Worm (Caenorhabditis elegans) whole organism, L1 larva: Measurements from ENCODE around the gene egl-4.

Experiments used
- C04F5.9 ChIP-seq: sonication (generic microtip); optimal IDR thresholded peaks from 2 replicates; lab custom pipeline; 2016; ENCODE audit warnings: missing genetic modification characterization, missing compliant biosample characterization
- C16A3.4 ChIP-seq: fragments of 150-350 bp; optimal IDR thresholded peaks from 2 replicates; lab custom pipeline; 2014; ENCODE audit warnings: missing biosample characterization, missing genetic modification characterization
- F16B12.6 ChIP-seq: fragments of 150-350 bp; optimal IDR thresholded peaks from 2 replicates; lab custom pipeline; 2014; ENCODE audit warnings: missing biosample characterization, missing genetic modification characterization
- aha-1 ChIP-seq: fragments of 150-350 bp; optimal IDR thresholded peaks from 2 replicates; lab custom pipeline; 2014; ENCODE audit warnings: missing biosample characterization, missing genetic modification characterization
- alr-1 ChIP-seq: fragments of 200-800 bp; sonication (Bioruptor generic); optimal IDR thresholded peaks from 2 replicates; lab custom pipeline; 2018; ENCODE audit warnings: borderline replicate concordance, mild to moderate bottlenecking, missing genetic modification characterization, missing compliant biosample characterization
- aly-2 ChIP-seq: fragments of 150-350 bp; optimal IDR thresholded peaks from 2 replicates; lab custom pipeline; 2014; ENCODE audit warnings: missing biosample characterization, missing genetic modification characterization
- blmp-1 ChIP-seq: fragments of 150-350 bp; optimal IDR thresholded peaks from 2 replicates; lab custom pipeline; 2014; ENCODE audit warnings: missing biosample characterization, missing genetic modification characterization
- ceh-8 ChIP-seq: fragments of 200-800 bp; sonication (Bioruptor generic); optimal IDR thresholded peaks from 2 replicates; lab custom pipeline; 2018; ENCODE audit warnings: mild to moderate bottlenecking, missing genetic modification characterization, moderate library complexity, missing compliant biosample characterization
- ceh-82 ChIP-seq, 3 experiments: fragments of 150-350 bp in 1 of 3; sonication (generic microtip) in 2 of 3; optimal IDR thresholded peaks; 2 replicates each; lab custom pipeline; 2014 to 2017; ENCODE audit warnings: missing biosample characterization in 3 of 3, missing genetic modification characterization in 3 of 3
- ceh-90 ChIP-seq: sonication (generic microtip); optimal IDR thresholded peaks from 2 replicates; lab custom pipeline; 2016; ENCODE audit warnings: missing genetic modification characterization, missing compliant biosample characterization
- dpl-1 ChIP-seq, 3 experiments: fragments of 150-350 bp in 2 of 3; sonication (generic microtip) in 1 of 3; optimal IDR thresholded peaks; 2 replicates each; lab custom pipeline; 2014 to 2017; ENCODE audit warnings: missing biosample characterization in 3 of 3, missing genetic modification characterization in 3 of 3, missing genetic modification reagents in 3 of 3
- dsc-1 ChIP-seq: sonication (generic microtip); optimal IDR thresholded peaks from 2 replicates; lab custom pipeline; 2016; ENCODE audit warnings: mild to moderate bottlenecking, missing genetic modification characterization, missing compliant biosample characterization
- efl-1 ChIP-seq, 4 experiments: fragments of 150-350 bp; optimal IDR thresholded peaks in 3 of 4; peaks in 1 of 4; 1 replicate in 1 of 4; 2 replicates in 3 of 4; lab custom pipeline; 2014; ENCODE audit warnings: missing biosample characterization in 2 of 4, missing genetic modification characterization in 2 of 4, missing genetic modification reagents in 2 of 4
- efl-3 ChIP-seq: fragments of 200-800 bp; sonication (Bioruptor generic); optimal IDR thresholded peaks from 2 replicates; lab custom pipeline; 2018; ENCODE audit warnings: mild to moderate bottlenecking, missing genetic modification characterization, missing compliant biosample characterization
- elt-3 ChIP-seq, 6 experiments: fragments of 150-350 bp in 1 of 6; sonication (generic microtip); optimal IDR thresholded peaks; 2 replicates each; lab custom pipeline; 2017 to 2018; ENCODE audit warnings: missing biosample characterization in 6 of 6, missing genetic modification characterization in 6 of 6, inconsistent platforms in 1 of 6
- ets-5 ChIP-seq: fragments of 200-800 bp; sonication (Bioruptor generic); IDR thresholded peaks from 2 replicates; pipeline ENCODE4 v1.3.6; 2022; ENCODE audit warnings: missing genetic modification characterization, missing compliant biosample characterization
- fkh-10 ChIP-seq: sonication (generic microtip); optimal IDR thresholded peaks from 2 replicates; lab custom pipeline; 2017; ENCODE audit warnings: missing biosample characterization, missing genetic modification reagents, missing genetic modification characterization
- fkh-4 ChIP-seq: sonication (generic microtip); optimal IDR thresholded peaks from 2 replicates; lab custom pipeline; 2016; ENCODE audit warnings: missing compliant biosample characterization, missing genetic modification characterization, borderline replicate concordance
- fkh-8 ChIP-seq: sonication (generic microtip); optimal IDR thresholded peaks from 2 replicates; lab custom pipeline; 2016; ENCODE audit warnings: mild to moderate bottlenecking, missing genetic modification characterization, missing compliant biosample characterization
- fos-1 ChIP-seq: fragments of 150-350 bp; optimal IDR thresholded peaks from 2 replicates; lab custom pipeline; 2014; ENCODE audit warnings: missing biosample characterization, missing genetic modification characterization
- grh-1 ChIP-seq: fragments of 200-800 bp; sonication (Bioruptor generic); IDR thresholded peaks from 2 replicates; pipeline ENCODE4 v1.3.6; 2022; ENCODE audit warnings: missing genetic modification reagents, missing genetic modification characterization, missing compliant biosample characterization
- hlh-17 ChIP-seq: fragments of 200-800 bp; sonication (Bioruptor generic); optimal IDR thresholded peaks from 2 replicates; lab custom pipeline; 2018; ENCODE audit warnings: missing genetic modification characterization, mild to moderate bottlenecking, missing compliant biosample characterization, moderate library complexity, borderline replicate concordance
- hlh-4 ChIP-seq: sonication (generic microtip); optimal IDR thresholded peaks from 2 replicates; lab custom pipeline; 2016; ENCODE audit warnings: mild to moderate bottlenecking, missing genetic modification characterization, missing compliant biosample characterization
- hpl-2 ChIP-seq: fragments of 150-350 bp; optimal IDR thresholded peaks from 2 replicates; lab custom pipeline; 2014; ENCODE audit warnings: missing biosample characterization, missing genetic modification reagents, missing genetic modification characterization
- irx-1 ChIP-seq: sonication (generic microtip); optimal IDR thresholded peaks from 2 replicates; lab custom pipeline; 2016; ENCODE audit warnings: missing genetic modification characterization, missing compliant biosample characterization
- isw-1 ChIP-seq: fragments of 200-800 bp; sonication (Bioruptor generic); IDR thresholded peaks from 2 replicates; pipeline ENCODE4 v1.3.6; 2022; ENCODE audit warnings: missing genetic modification characterization, missing compliant biosample characterization
- lin-15B ChIP-seq: fragments of 150-350 bp; sonication (generic microtip); optimal IDR thresholded peaks from 3 replicates; lab custom pipeline; 2014; ENCODE audit warnings: missing biosample characterization, missing genetic modification characterization
- lin-35 ChIP-seq, 2 experiments: fragments of 150-350 bp; optimal IDR thresholded peaks; 2 replicates each; lab custom pipeline; 2014; ENCODE audit warnings: missing biosample characterization in 2 of 2, missing genetic modification characterization in 2 of 2, missing genetic modification reagents in 2 of 2
- lir-3 ChIP-seq: sonication (generic microtip); optimal IDR thresholded peaks from 2 replicates; lab custom pipeline; 2016; ENCODE audit warnings: mild to moderate bottlenecking, missing genetic modification characterization, moderate library complexity, missing compliant biosample characterization; ENCODE audit not compliant: poor library complexity
- mab-9 ChIP-seq: fragments of 200-800 bp; sonication (Bioruptor generic); IDR thresholded peaks from 2 replicates; pipeline ENCODE4 v1.3.6; 2022; ENCODE audit warnings: missing genetic modification reagents, missing genetic modification characterization, missing compliant biosample characterization
- mdl-1 ChIP-seq, 2 experiments: fragments of 150-350 bp; optimal IDR thresholded peaks; 2 replicates each; lab custom pipeline; 2014 to 2017; ENCODE audit warnings: missing biosample characterization in 2 of 2, missing genetic modification characterization in 2 of 2, inconsistent platforms in 1 of 2
- mef-2 ChIP-seq: fragments of 150-350 bp; optimal IDR thresholded peaks from 2 replicates; lab custom pipeline; 2014; ENCODE audit warnings: missing biosample characterization, missing genetic modification characterization
- nhr-11 ChIP-seq: fragments of 150-350 bp; optimal IDR thresholded peaks from 2 replicates; lab custom pipeline; 2014; ENCODE audit warnings: missing biosample characterization, missing genetic modification characterization
- nhr-12 ChIP-seq: sonication (generic microtip); optimal IDR thresholded peaks from 2 replicates; lab custom pipeline; 2017; ENCODE audit warnings: missing biosample characterization, missing genetic modification characterization
- nhr-20 ChIP-seq: sonication (generic microtip); optimal IDR thresholded peaks from 2 replicates; lab custom pipeline; 2016; ENCODE audit warnings: mild to moderate bottlenecking, missing genetic modification characterization, missing compliant biosample characterization
- nhr-71 ChIP-seq: sonication (generic microtip); optimal IDR thresholded peaks from 2 replicates; lab custom pipeline; 2016; ENCODE audit warnings: mild to moderate bottlenecking, missing genetic modification characterization, moderate library complexity, missing compliant biosample characterization
- nhr-76 ChIP-seq: sonication (generic microtip); optimal IDR thresholded peaks from 2 replicates; lab custom pipeline; 2017; ENCODE audit warnings: missing biosample characterization, missing genetic modification characterization
- nhr-84 ChIP-seq: sonication (generic microtip); optimal IDR thresholded peaks from 2 replicates; lab custom pipeline; 2017; ENCODE audit warnings: missing biosample characterization, missing genetic modification characterization
- nhr-85 ChIP-seq: sonication (generic microtip); peaks from one replicate; lab custom pipeline; 2016; ENCODE audit warnings: missing genetic modification characterization, inconsistent platforms, missing compliant biosample characterization
- nhr-90 ChIP-seq: sonication (generic microtip); optimal IDR thresholded peaks from 2 replicates; lab custom pipeline; 2016; ENCODE audit warnings: mild to moderate bottlenecking, missing genetic modification characterization, missing compliant biosample characterization; ENCODE audit not compliant: poor library complexity
- pax-3 ChIP-seq: fragments of 200-800 bp; sonication (Bioruptor generic); optimal IDR thresholded peaks from 2 replicates; lab custom pipeline; 2018; ENCODE audit warnings: mild to moderate bottlenecking, missing genetic modification characterization, moderate library complexity, missing compliant biosample characterization
- pqm-1 ChIP-seq: sonication (generic microtip); optimal IDR thresholded peaks from 3 replicates; lab custom pipeline; 2017; ENCODE audit warnings: missing biosample characterization, missing genetic modification characterization
- skn-1 ChIP-seq: fragments of 150-350 bp; optimal IDR thresholded peaks from 2 replicates; lab custom pipeline; 2014; ENCODE audit warnings: missing biosample characterization, missing genetic modification characterization
- sptf-1 ChIP-seq: fragments of 150-350 bp; optimal IDR thresholded peaks from 2 replicates; lab custom pipeline; 2014; ENCODE audit warnings: missing biosample characterization, missing genetic modification characterization
- sup-37 ChIP-seq: fragments of 200-800 bp; sonication (Bioruptor generic); optimal IDR thresholded peaks from 2 replicates; lab custom pipeline; 2018; ENCODE audit warnings: mild to moderate bottlenecking, missing genetic modification characterization, missing compliant biosample characterization
- tbx-2 ChIP-seq: sonication (generic microtip); optimal IDR thresholded peaks from 2 replicates; lab custom pipeline; 2016; ENCODE audit warnings: missing genetic modification characterization, missing compliant biosample characterization
- unc-130 ChIP-seq: fragments of 150-350 bp; optimal IDR thresholded peaks from 2 replicates; lab custom pipeline; 2017; ENCODE audit warnings: missing biosample characterization, missing genetic modification characterization, inconsistent platforms
- unc-30 ChIP-seq: sonication (generic microtip); optimal IDR thresholded peaks from 2 replicates; lab custom pipeline; 2017; ENCODE audit warnings: missing biosample characterization, missing genetic modification characterization
- unc-86 ChIP-seq: sonication (generic microtip); optimal IDR thresholded peaks from 2 replicates; lab custom pipeline; 2016; ENCODE audit warnings: missing genetic modification characterization, missing compliant biosample characterization
- unc-98 ChIP-seq: fragments of 200-800 bp; sonication (Bioruptor generic); IDR thresholded peaks from 2 replicates; pipeline ENCODE4 v1.3.6; 2022; ENCODE audit warnings: missing genetic modification characterization, missing compliant biosample characterization
- xbp-1 ChIP-seq: sonication (generic microtip); optimal IDR thresholded peaks from 2 replicates; lab custom pipeline; 2016; ENCODE audit warnings: missing genetic modification characterization, missing compliant biosample characterization
- zip-4 ChIP-seq: fragments of 200-800 bp; sonication (Bioruptor generic); optimal IDR thresholded peaks from 2 replicates; lab custom pipeline; 2018; ENCODE audit warnings: mild to moderate bottlenecking, missing genetic modification characterization, moderate library complexity, missing compliant biosample characterization
- ztf-4 ChIP-seq: fragments of 150-350 bp; optimal IDR thresholded peaks from 2 replicates; lab custom pipeline; 2014; ENCODE audit warnings: missing biosample characterization, missing genetic modification characterization

egl-4 gene

ce11 chrIV:1824065-1824531 is 23.8 kb upstream of the egl-4 start, which contains the start of gene cmk-1:
cmk-1 (plus strand) TSS chrIV:1824481.
- TF ChIP-seq hpl-2 (GFP tag; lab: Kevin White, UChicago) (no peak), ztf-4 (tag; lab: Kevin White, UChicago) (peak; percentile 46), elt-3 (tag; optimal IDR thresholded peaks at IDR 0.05; lab: Kevin White, UChicago) (no peak), tbx-2 (tag; lab: Kevin White, UChicago) (peak; percentile 75), nhr-20 (peak; percentile 15), efl-1 (optimal IDR thresholded peaks at IDR 0.05; lab: Kevin White, UChicago) (peak; percentile 29 to 36), efl-1 (GFP tag; optimal IDR thresholded peaks at IDR 0.05 in 1 of 2; lab: Kevin White, UChicago) (no peak), efl-3 (GFP tag; lab: Kevin White, UChicago) (no peak), lin-35 (GFP tag; optimal IDR thresholded peaks at IDR 0.05; lab: Kevin White, UChicago) (peak in 1 of 2 experiments; percentile 30), mef-2 (tag; lab: Kevin White, UChicago) (no peak), nhr-90 (tag; lab: Kevin White, UChicago) (no peak), alr-1 (tag; lab: Kevin White, UChicago) (no peak), unc-30 (tag; lab: Kevin White, UChicago) (no peak), hlh-4 (tag; lab: Kevin White, UChicago) (no peak), mab-9 (no peak), lir-3 (tag; lab: Kevin White, UChicago) (no peak), fos-1 (tag; lab: Kevin White, UChicago) (peak; percentile 28), dpl-1 (GFP tag; optimal IDR thresholded peaks at IDR 0.05; lab: Kevin White, UChicago) (peak in 1 of 3 experiments; percentile 21), nhr-11 (tag; lab: Kevin White, UChicago) (no peak), pax-3 (peak; percentile 41), fkh-4 (tag; lab: Kevin White, UChicago) (no peak), F16B12.6 (tag; lab: Kevin White, UChicago) (no peak), C16A3.4 (tag; lab: Kevin White, UChicago) (no peak), C04F5.9 (no peak), grh-1 (GFP tag; lab: Robert Waterston, UW) (no peak), aha-1 (tag; lab: Kevin White, UChicago) (no peak), unc-86 (tag; lab: Kevin White, UChicago) (peak; percentile 79), mdl-1 (tag; optimal IDR thresholded peaks at IDR 0.05; lab: Kevin White, UChicago) (peak in 1 of 2 experiments; percentile 16), nhr-85 (no peak), xbp-1 (tag; lab: Kevin White, UChicago) (peak; percentile 40), zip-4 (GFP tag; lab: Kevin White, UChicago) (no peak), aly-2 (tag; lab: Kevin White, UChicago) (no peak), nhr-76 (tag; lab: Kevin White, UChicago) (no peak), sup-37 (GFP tag; lab: Kevin White, UChicago) (no peak), ceh-8 (GFP tag; lab: Kevin White, UChicago) (peak; percentile 62), irx-1 (tag; lab: Kevin White, UChicago) (no peak), ets-5 (GFP tag; lab: Robert Waterston, UW) (no peak), lin-15B (tag; lab: Kevin White, UChicago) (no peak), skn-1 (tag; lab: Kevin White, UChicago) (no peak), unc-98 (no peak), ceh-90 (no peak), dsc-1 (tag; lab: Kevin White, UChicago) (peak; percentile 72), nhr-84 (tag; lab: Kevin White, UChicago) (no peak), fkh-8 (tag; lab: Kevin White, UChicago) (peak; percentile 97), ceh-82 (tag; optimal IDR thresholded peaks at IDR 0.05; lab: Kevin White, UChicago) (peak in 2 of 3 experiments; percentile 28 to 64), isw-1 (peak; percentile 45), hlh-17 (no peak), fkh-10 (GFP tag; lab: Kevin White, UChicago) (peak; percentile 61), nhr-71 (peak; percentile 80), sptf-1 (tag; lab: Kevin White, UChicago) (no peak), nhr-12 (tag; lab: Kevin White, UChicago) (no peak), unc-130 (tag; lab: Kevin White, UChicago) (no peak), pqm-1 (tag; lab: Kevin White, UChicago) (no peak), blmp-1 (tag; lab: Kevin White, UChicago) (no peak)
